Worm (Caenorhabditis elegans) whole organism, late embryonic: ENCODE results near the gene Y59H11AR.4.

ENCODE experiments used
- ama-1 ChIP-seq: fragments of 150-350 bp; optimal IDR thresholded peaks from 2 replicates; lab custom pipeline; 2014
- ceh-14 ChIP-seq: sonication (generic microtip); optimal IDR thresholded peaks from 2 replicates; lab custom pipeline; 2016; ENCODE audit warnings: missing genotype, missing genetic modification characterization, missing compliant biosample characterization
- ceh-22 ChIP-seq: sonication (generic microtip); optimal IDR thresholded peaks from 2 replicates; lab custom pipeline; 2017; ENCODE audit warnings: missing biosample characterization, missing genetic modification characterization
- eyg-1 ChIP-seq: sonication (generic microtip); optimal IDR thresholded peaks from 2 replicates; lab custom pipeline; 2016; ENCODE audit warnings: missing genotype, missing genetic modification characterization, missing compliant biosample characterization
- hlh-30 ChIP-seq: sonication (generic microtip); optimal IDR thresholded peaks from 2 replicates; lab custom pipeline; 2017; ENCODE audit warnings: antibody characterized with exemption, missing genetic modification characterization, missing compliant biosample characterization; ENCODE audit not compliant: insufficient read depth
- lin-11 ChIP-seq: fragments of 200-800 bp; sonication (Bioruptor generic); optimal IDR thresholded peaks from 2 replicates; lab custom pipeline; 2018; ENCODE audit warnings: mild to moderate bottlenecking, missing genetic modification characterization, missing compliant biosample characterization
- sox-4 ChIP-seq: sonication (generic microtip); optimal IDR thresholded peaks from 2 replicates; lab custom pipeline; 2017; ENCODE audit warnings: mild to moderate bottlenecking, missing genetic modification characterization, inconsistent platforms, missing compliant biosample characterization

- TF ChIP-seq ama-1 (lab: Kevin White, UChicago) (no peak), eyg-1 (tag; lab: Kevin White, UChicago) (no peak), ceh-14 (tag; lab: Kevin White, UChicago) (no peak), lin-11 (tag; lab: Kevin White, UChicago) (no peak), hlh-30 (tag; lab: Kevin White, UChicago) (no peak), ceh-22 (tag; lab: Kevin White, UChicago) (no peak), sox-4 (tag; lab: Kevin White, UChicago) (no peak)
Observed at ce11 chrIV:8600712-8601330, at the start of gene Y59H11AR.4.
